Worm (Caenorhabditis elegans) whole organism, L2 larva: ENCODE results near the gene R12C12.7.

Experiments used
- C34F6.9 ChIP-seq: fragments of 150-350 bp; optimal IDR thresholded peaks from 2 replicates; lab custom pipeline; 2014; ENCODE audit warnings: missing biosample characterization, missing genetic modification characterization
- blmp-1 ChIP-seq: sonication (generic microtip); optimal IDR thresholded peaks from 2 replicates; lab custom pipeline; 2017; ENCODE audit warnings: missing genetic modification characterization, mild to moderate bottlenecking, missing compliant biosample characterization, antibody characterized with exemption, moderate library complexity; ENCODE audit not compliant: insufficient read depth
- elt-1 ChIP-seq: fragments of 150-350 bp; optimal IDR thresholded peaks from 2 replicates; lab custom pipeline; 2014; ENCODE audit warnings: missing biosample characterization, missing genetic modification characterization
- lsy-2 ChIP-seq, 2 experiments: fragments of 150-350 bp in 1 of 2; sonication (generic microtip) in 1 of 2; optimal IDR thresholded peaks; 2 replicates each; lab custom pipeline; 2014 to 2017; ENCODE audit warnings: missing biosample characterization in 2 of 2, missing genetic modification characterization in 2 of 2
- nhr-23 ChIP-seq: fragments of 150-350 bp; optimal IDR thresholded peaks from 2 replicates; lab custom pipeline; 2014; ENCODE audit warnings: missing biosample characterization, missing genetic modification reagents, missing genetic modification characterization
- nhr-237 ChIP-seq: fragments of 150-350 bp; optimal IDR thresholded peaks from 2 replicates; lab custom pipeline; 2014; ENCODE audit warnings: missing biosample characterization, missing genetic modification characterization
- zag-1 ChIP-seq: fragments of 150-350 bp; optimal IDR thresholded peaks from 2 replicates; lab custom pipeline; 2014; ENCODE audit warnings: missing biosample characterization, missing genetic modification characterization
- ztf-4 ChIP-seq: fragments of 150-350 bp; optimal IDR thresholded peaks from 2 replicates; lab custom pipeline; 2014; ENCODE audit warnings: missing biosample characterization, missing genetic modification characterization

DNA sequence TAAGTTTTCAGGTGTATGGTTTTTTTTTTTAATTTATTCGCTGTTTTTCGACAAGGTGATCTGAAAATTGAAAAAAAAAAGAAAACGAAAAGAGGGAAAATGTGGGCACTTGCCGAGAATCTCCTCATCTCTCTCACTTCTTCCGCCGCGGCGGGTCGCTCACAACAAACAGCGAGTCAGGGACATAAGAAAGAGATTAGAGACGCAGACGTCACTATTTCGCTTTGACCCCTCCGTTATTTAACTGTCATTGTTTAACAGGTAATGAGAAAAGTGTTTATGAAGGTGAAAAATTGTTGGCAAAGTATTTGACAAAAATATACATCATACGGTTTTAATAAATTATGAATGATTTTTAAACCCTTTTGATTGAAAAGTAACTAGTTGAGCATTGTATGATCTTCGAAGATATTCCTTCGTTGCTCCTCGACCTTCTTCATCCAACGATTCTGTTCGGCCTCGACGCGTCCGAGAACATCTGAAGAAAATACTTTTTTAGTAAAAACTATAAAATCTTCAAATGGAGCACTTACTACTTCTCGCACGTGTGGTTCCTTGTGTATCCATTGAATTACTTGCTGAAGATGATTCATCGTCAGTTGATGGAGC lies 9.7 kb downstream of the R12C12.7 start:
- TF ChIP-seq zag-1 (tag; lab: Kevin White, UChicago) (no peak), ztf-4 (tag; lab: Kevin White, UChicago) (no peak), nhr-23 (tag; lab: Kevin White, UChicago) (no peak), lsy-2 (tag; optimal IDR thresholded peaks at IDR 0.05; lab: Kevin White, UChicago) (peak in 1 of 2 experiments; percentile 26), C34F6.9 (peak; percentile 44), blmp-1 (tag; lab: Kevin White, UChicago) (peak; percentile 45), elt-1 (tag; lab: Kevin White, UChicago) (no peak), nhr-237 (tag; lab: Kevin White, UChicago) (no peak)
